Worm (Caenorhabditis elegans): Measurements from ENCODE around the gene clec-166.

ce11 chrIV:1215536-1215935 lies 35.6 kb downstream of the clec-166 start:
- no peak for TF ChIP-seq pha-4 (tag; optimal IDR thresholded peaks at IDR 0.05)
- TF ChIP-seq ceh-30 (tag; optimal IDR thresholded peaks at IDR 0.05) = no peak
- no peak for TF ChIP-seq ceh-31 (tag; optimal IDR thresholded peaks at IDR 0.05)
